Fruit fly (Drosophila melanogaster) Kc167 (cell line): ENCODE data around the gene norpA.

Experiments used
- Myc ChIP-seq: fragments of >200 bp; optimal IDR thresholded peaks from 2 replicates; lab custom pipeline; 2017; ENCODE audit warnings: missing external identifiers
- Sin3A ChIP-seq: fragments of >200 bp; optimal IDR thresholded peaks from 2 replicates; lab custom pipeline; 2018; ENCODE audit warnings: missing external identifiers
- h ChIP-seq: fragments of >200 bp; optimal IDR thresholded peaks from 3 replicates; lab custom pipeline; 2018; ENCODE audit warnings: missing external identifiers
- insv ChIP-seq: fragments of >200 bp; optimal IDR thresholded peaks from 3 replicates; lab custom pipeline; 2018; ENCODE audit warnings: missing external identifiers
- psq ChIP-seq: fragments of >200 bp; optimal IDR thresholded peaks from 2 replicates; lab custom pipeline; 2017; ENCODE audit warnings: missing external identifiers
- ttk ChIP-seq: sonication (Bioruptor generic); optimal IDR thresholded peaks from 2 replicates; lab custom pipeline; 2017; ENCODE audit warnings: missing external identifiers

The norpA gene

dm6 chrX:4323911-4324368 is 1.5 kb downstream of the norpA start:
- TF ChIP-seq Myc (lab: Kevin White, UChicago): no peak
- no peak for TF ChIP-seq psq (lab: Kevin White, UChicago)
- no peak for TF ChIP-seq Sin3A (lab: Kevin White, UChicago)
- no peak for TF ChIP-seq insv (lab: Kevin White, UChicago)
- no peak for TF ChIP-seq h (lab: Kevin White, UChicago)
- no peak for TF ChIP-seq ttk (lab: Kevin White, UChicago)

- no peak for TF ChIP-seq Sin3A (lab: Kevin White, UChicago)
- TF ChIP-seq ttk (lab: Kevin White, UChicago): no peak
- no peak for TF ChIP-seq h (lab: Kevin White, UChicago)
- TF ChIP-seq insv (lab: Kevin White, UChicago): no peak
- TF ChIP-seq psq (lab: Kevin White, UChicago): no peak
- TF ChIP-seq Myc (lab: Kevin White, UChicago): no peak
Measured at dm6 chrX:4324781-4325180, 2.4 kb downstream of the norpA start.

- TF ChIP-seq insv (lab: Kevin White, UChicago): no peak
- TF ChIP-seq psq (lab: Kevin White, UChicago): no peak
- TF ChIP-seq h (lab: Kevin White, UChicago): no peak
- TF ChIP-seq ttk (lab: Kevin White, UChicago): no peak
- no peak for TF ChIP-seq Sin3A (lab: Kevin White, UChicago)
- TF ChIP-seq Myc (lab: Kevin White, UChicago): no peak
Measured at dm6 chrX:4325346-4325745, 2.9 kb downstream of the norpA start.

dm6 chrX:4329357-4329756 is 6.9 kb downstream of the norpA start, which contains the start of gene CG12693:
TSS of gene CG12693 (minus strand) at chrX:4329457.
- TF ChIP-seq h (lab: Kevin White, UChicago) (no peak), Sin3A (lab: Kevin White, UChicago) (no peak), ttk (lab: Kevin White, UChicago) (no peak), Myc (lab: Kevin White, UChicago) (no peak), insv (lab: Kevin White, UChicago) (no peak), psq (lab: Kevin White, UChicago) (no peak)

- no peak for TF ChIP-seq insv (lab: Kevin White, UChicago)
- TF ChIP-seq Myc (lab: Kevin White, UChicago): no peak
- no peak for TF ChIP-seq h (lab: Kevin White, UChicago)
- TF ChIP-seq Sin3A (lab: Kevin White, UChicago): no peak
- TF ChIP-seq psq (lab: Kevin White, UChicago): no peak
- no peak for TF ChIP-seq ttk (lab: Kevin White, UChicago)
Measured at dm6 chrX:4329809-4330208, 7.4 kb downstream of the norpA start.

dm6 chrX:4358515-4358914 is 36.1 kb downstream of the norpA start:
- TF ChIP-seq ttk (lab: Kevin White, UChicago) (no peak), insv (lab: Kevin White, UChicago) (no peak), Myc (lab: Kevin White, UChicago) (no peak), Sin3A (lab: Kevin White, UChicago) (no peak), psq (lab: Kevin White, UChicago) (no peak), h (lab: Kevin White, UChicago) (no peak)

- no peak for TF ChIP-seq ttk (lab: Kevin White, UChicago)
Measured at dm6 chrX:4366196-4366595, 43.8 kb downstream of the norpA start, which contains the start of gene CG3626. TSS of gene CG3626 (plus strand) at chrX:4366417.

dm6 chrX:4375574-4375973 is 53.1 kb downstream of the norpA start:
- TF ChIP-seq Sin3A (lab: Kevin White, UChicago): no peak
- TF ChIP-seq insv (lab: Kevin White, UChicago): no peak
- no peak for TF ChIP-seq ttk (lab: Kevin White, UChicago)
- no peak for TF ChIP-seq Myc (lab: Kevin White, UChicago)
- no peak for TF ChIP-seq psq (lab: Kevin White, UChicago)
- TF ChIP-seq h (lab: Kevin White, UChicago): no peak

dm6 chrX:4380381-4380780 is 58.0 kb downstream of the norpA start:
- TF ChIP-seq h (lab: Kevin White, UChicago): no peak
- TF ChIP-seq Sin3A (lab: Kevin White, UChicago): no peak
- TF ChIP-seq insv (lab: Kevin White, UChicago): no peak
- TF ChIP-seq Myc (lab: Kevin White, UChicago): no peak
- TF ChIP-seq psq (lab: Kevin White, UChicago): no peak
- no peak for TF ChIP-seq ttk (lab: Kevin White, UChicago)

- TF ChIP-seq Sin3A (lab: Kevin White, UChicago) (no peak), Myc (lab: Kevin White, UChicago) (no peak), ttk (lab: Kevin White, UChicago) (no peak)
Measured at dm6 chrX:4381113-4381512, 58.7 kb downstream of the norpA start.

- TF ChIP-seq psq (lab: Kevin White, UChicago) (no peak), ttk (lab: Kevin White, UChicago) (no peak), insv (lab: Kevin White, UChicago) (no peak), Myc (lab: Kevin White, UChicago) (no peak), h (lab: Kevin White, UChicago) (no peak), Sin3A (lab: Kevin White, UChicago) (no peak)
Measured at dm6 chrX:4391326-4391761, 68.9 kb downstream of the norpA start.

- TF ChIP-seq Myc (lab: Kevin White, UChicago) (no peak), ttk (lab: Kevin White, UChicago) (no peak), insv (lab: Kevin White, UChicago) (no peak), psq (lab: Kevin White, UChicago) (no peak), h (lab: Kevin White, UChicago) (no peak), Sin3A (lab: Kevin White, UChicago) (no peak)
Measured at dm6 chrX:4399700-4400099, 77.3 kb downstream of the norpA start.
